Fruit fly (Drosophila melanogaster): ENCODE data around the gene CG5984.

CG5984 gene

dm6 chr3R:27238438-27239301 is 9.1 kb downstream of the CG5984 start, which contains the start of the genes CG31064 and PolA2 (continued):
- TF ChIP-seq CG9817 (tag; optimal IDR thresholded peaks at IDR 0.05) (no peak), CG10959 (GFP tag; IDR thresholded peaks at IDR 0.05) (no peak), CG2678 (tag; optimal IDR thresholded peaks at IDR 0.05) (no peak), Ravus (GFP tag; IDR thresholded peaks at IDR 0.05) (no peak), Mrtf (GFP tag; IDR thresholded peaks at IDR 0.05) (no peak), B-H1 (GFP tag; IDR thresholded peaks at IDR 0.05) (no peak), ken (GFP tag; IDR thresholded peaks at IDR 0.05) (no peak), fd102C (GFP tag; optimal IDR thresholded peaks at IDR 0.05) (no peak), caup (GFP tag; optimal IDR thresholded peaks at IDR 0.05; ENCODE audit: severe bottlenecking) (peak; percentile 2), Stat92E (GFP tag; optimal IDR thresholded peaks at IDR 0.05) (no peak), phol (tag; optimal IDR thresholded peaks at IDR 0.05) (peak; percentile 8), CG9876 (GFP tag; optimal IDR thresholded peaks at IDR 0.05) (no peak), CG16815 (GFP tag; optimal IDR thresholded peaks at IDR 0.05) (no peak), gsb-n (tag; optimal IDR thresholded peaks at IDR 0.05) (no peak), hb (GFP tag; IDR thresholded peaks at IDR 0.05; ENCODE audit: partially characterized antibody) (peak; percentile 89), CG4360 (GFP tag; IDR thresholded peaks at IDR 0.05) (no peak), eve (GFP tag; optimal IDR thresholded peaks at IDR 0.05) (no peak), CG12744 (GFP tag; optimal IDR thresholded peaks at IDR 0.05) (no peak), twi (tag; optimal IDR thresholded peaks at IDR 0.05) (no peak), CG1024 (GFP tag; IDR thresholded peaks at IDR 0.05) (no peak), CG34224 (GFP tag; IDR thresholded peaks at IDR 0.05; ENCODE audit: partially characterized antibody) (peak; percentile 89), CG1602 (GFP tag; optimal IDR thresholded peaks at IDR 0.05) (no peak), CG34422 (GFP tag; IDR thresholded peaks at IDR 0.05) (peak; percentile 69; the same call in 2 of the 3 replicates), Xrp1 (GFP tag; IDR thresholded peaks at IDR 0.05) (peak; percentile 29; the same call in 1 of the 2 replicates), CG3281 (GFP tag; optimal IDR thresholded peaks at IDR 0.05) (no peak), CG33213 (GFP tag; optimal IDR thresholded peaks at IDR 0.05) (no peak), dmrt11E (tag; optimal IDR thresholded peaks at IDR 0.05) (no peak), CG7357 (GFP tag; IDR thresholded peaks at IDR 0.05) (no peak), CG4424 (GFP tag; optimal IDR thresholded peaks at IDR 0.05) (no peak), CG33557 (GFP tag; optimal IDR thresholded peaks at IDR 0.05) (no peak), ase (GFP tag; IDR thresholded peaks at IDR 0.05) (no peak), chm (GFP tag; IDR thresholded peaks at IDR 0.05) (no peak), CG10267 (tag; optimal IDR thresholded peaks at IDR 0.05) (peak; percentile 53), CG5180 (GFP tag; optimal IDR thresholded peaks at IDR 0.05) (no peak), CG7839 (tag; optimal IDR thresholded peaks at IDR 0.05) (no peak), Tbp (GFP tag; optimal IDR thresholded peaks at IDR 0.05) (no peak), Gsc (GFP tag; IDR thresholded peaks at IDR 0.05) (no peak), stc (GFP tag; IDR thresholded peaks at IDR 0.05) (no peak), zfh2 (GFP tag; optimal IDR thresholded peaks at IDR 0.05) (no peak), pita (GFP tag; optimal IDR thresholded peaks at IDR 0.05) (no peak), onecut (GFP tag; IDR thresholded peaks at IDR 0.05) (no peak), CG11247 (GFP tag; IDR thresholded peaks at IDR 0.05) (no peak), Bgb (GFP tag; IDR thresholded peaks at IDR 0.05; ENCODE audit: partially characterized antibody) (peak; percentile 86), CG9727 (GFP tag; optimal IDR thresholded peaks at IDR 0.05) (no peak), CrebB (tag; optimal IDR thresholded peaks at IDR 0.05) (peak; percentile 42), HLHmδ (GFP tag; optimal IDR thresholded peaks at IDR 0.05) (peak; percentile 55), CG30431 (GFP tag; optimal IDR thresholded peaks at IDR 0.05) (no peak), CoRest (tag; optimal IDR thresholded peaks at IDR 0.05) (peak; percentile 22), kay (GFP tag; optimal IDR thresholded peaks at IDR 0.05) (no peak)
